Worm (Caenorhabditis elegans) whole organism, L4/young adult: ENCODE results near the gene unc-78.

Source experiments
- W03F9.2 ChIP-seq: fragments of 150-350 bp; optimal IDR thresholded peaks from 2 replicates; lab custom pipeline; 2014; ENCODE audit warnings: missing biosample characterization, missing genetic modification characterization
- dao-5 ChIP-seq: sonication (generic microtip); optimal IDR thresholded peaks from 2 replicates; lab custom pipeline; 2016; ENCODE audit warnings: missing genotype, missing genetic modification characterization, moderate library complexity, missing compliant biosample characterization
- him-1 ChIP-seq: sonication (generic microtip); optimal IDR thresholded peaks from 2 replicates; lab custom pipeline; 2016; ENCODE audit warnings: missing genotype, missing genetic modification reagents, missing genetic modification characterization, missing compliant biosample characterization

Gene unc-78

ce11 chrX:3411565-3412022, at the start of gene unc-78:
TSS of gene unc-78 (minus strand) at chrX:3411615.
- TF ChIP-seq dao-5, result no peak
- no peak for TF ChIP-seq him-1
- no peak for TF ChIP-seq W03F9.2 (tag; lab: Kevin White, UChicago)

ce11 chrX:3455561-3455960, 44.1 kb upstream of the unc-78 start:
- TF ChIP-seq dao-5 (no peak), him-1 (no peak), W03F9.2 (tag; lab: Kevin White, UChicago) (no peak)

ce11 chrX:3453870-3454269, 42.5 kb upstream of the unc-78 start:
- TF ChIP-seq him-1, result no peak
- no peak for TF ChIP-seq dao-5
- TF ChIP-seq W03F9.2 (tag; lab: Kevin White, UChicago), result no peak

- TF ChIP-seq him-1 (no peak), W03F9.2 (tag; lab: Kevin White, UChicago) (no peak), dao-5 (no peak)
Observed at ce11 chrX:3451122-3451521, 39.7 kb upstream of the unc-78 start, which contains the start of gene ZK813.5. TSS of gene ZK813.5 (minus strand) at chrX:3451222.

ce11 chrX:3446011-3446410, 34.6 kb upstream of the unc-78 start, which contains the start of gene ZK813.1:
TSS of gene ZK813.1 (plus strand) at chrX:3446311.
- TF ChIP-seq him-1 (no peak), W03F9.2 (tag; lab: Kevin White, UChicago) (no peak), dao-5 (no peak)

- no peak for TF ChIP-seq him-1
- TF ChIP-seq W03F9.2 (tag; lab: Kevin White, UChicago), result no peak
- TF ChIP-seq dao-5, result no peak
Observed at ce11 chrX:3444514-3444913, 33.1 kb upstream of the unc-78 start, which contains the start of gene ZK813.7. TSS of gene ZK813.7 (plus strand) at chrX:3444814.

- no peak for TF ChIP-seq W03F9.2 (tag; lab: Kevin White, UChicago)
- TF ChIP-seq him-1, result no peak
- no peak for TF ChIP-seq dao-5
Observed at ce11 chrX:3443526-3443925, 32.1 kb upstream of the unc-78 start, which contains the start of gene ZK813.2. TSS of gene ZK813.2 (plus strand) at chrX:3443826.

- TF ChIP-seq dao-5, result no peak
- no peak for TF ChIP-seq W03F9.2 (tag; lab: Kevin White, UChicago)
- TF ChIP-seq him-1, result no peak
Observed at ce11 chrX:3441539-3441938, 30.1 kb upstream of the unc-78 start, which contains the start of gene ZK813.3. TSS of gene ZK813.3 (plus strand) at chrX:3441839.

ce11 chrX:3440308-3440707, 28.9 kb upstream of the unc-78 start:
- TF ChIP-seq him-1 (no peak), W03F9.2 (tag; lab: Kevin White, UChicago) (no peak), dao-5 (no peak)

- TF ChIP-seq W03F9.2 (tag; lab: Kevin White, UChicago) (no peak), dao-5 (no peak), him-1 (no peak)
Observed at ce11 chrX:3439823-3440222, 28.4 kb upstream of the unc-78 start.

- TF ChIP-seq him-1, result no peak
- TF ChIP-seq dao-5, result no peak
- no peak for TF ChIP-seq W03F9.2 (tag; lab: Kevin White, UChicago)
Observed at ce11 chrX:3430020-3430419, 18.6 kb upstream of the unc-78 start, which contains the start of gene ZK813.4. TSS of gene ZK813.4 (minus strand) at chrX:3430120.

ce11 chrX:3429122-3429521, 17.7 kb upstream of the unc-78 start:
- TF ChIP-seq W03F9.2 (tag; lab: Kevin White, UChicago) (no peak), dao-5 (no peak), him-1 (no peak)

ce11 chrX:3424516-3424915, 13.1 kb upstream of the unc-78 start, which contains the start of gene ZK813.6:
TSS of gene ZK813.6 (plus strand) at chrX:3424816.
- TF ChIP-seq dao-5 (no peak), W03F9.2 (tag; lab: Kevin White, UChicago) (no peak), him-1 (no peak)

ce11 chrX:3419084-3419483, 7.7 kb upstream of the unc-78 start, which contains the start of gene C04F6.7:
TSS of gene C04F6.7 (minus strand) at chrX:3419184.
- TF ChIP-seq dao-5, result no peak
- no peak for TF ChIP-seq W03F9.2 (tag; lab: Kevin White, UChicago)
- TF ChIP-seq him-1, result no peak

- TF ChIP-seq him-1, result no peak
- TF ChIP-seq W03F9.2 (tag; lab: Kevin White, UChicago), result no peak
- TF ChIP-seq dao-5, result no peak
Observed at ce11 chrX:3416063-3416462, 4.6 kb upstream of the unc-78 start.

ce11 chrX:3414660-3415144, 3.3 kb upstream of the unc-78 start, which contains the start of gene dhs-27:
TSS of gene dhs-27 (minus strand) at chrX:3414710.
- TF ChIP-seq W03F9.2 (tag; lab: Kevin White, UChicago), result no peak
- TF ChIP-seq him-1, result no peak
- no peak for TF ChIP-seq dao-5
